Fruit fly (Drosophila melanogaster) whole organism, wandering third instar larva: ENCODE data around the gene CG31199.

Experiments
- Abd-B ChIP-seq: fragments of >200 bp; optimal IDR thresholded peaks from 2 replicates; lab custom pipeline; 2017; ENCODE audit warnings: missing biosample characterization, missing genetic modification characterization
- CrebA ChIP-seq: fragments of 200-800 bp; sonication (Bioruptor generic); optimal IDR thresholded peaks from 2 replicates; lab custom pipeline; 2016; ENCODE audit warnings: missing biosample characterization, mild to moderate bottlenecking, missing genetic modification characterization, borderline replicate concordance
- Dfd ChIP-seq: fragments of >200 bp; optimal IDR thresholded peaks from 2 replicates; lab custom pipeline; 2017; ENCODE audit warnings: missing biosample characterization, missing genetic modification characterization
- Dif ChIP-seq: fragments of 200-275, 200-300 bp; sonication (Bioruptor generic); optimal IDR thresholded peaks from 2 replicates; lab custom pipeline; 2018; ENCODE audit warnings: missing biosample characterization, missing genetic modification characterization; ENCODE audit not compliant: partially characterized antibody
- GATAd ChIP-seq: sonication (Bioruptor generic); optimal IDR thresholded peaks from 2 replicates; lab custom pipeline; 2016; ENCODE audit warnings: missing biosample characterization, missing genetic modification characterization
- Mio ChIP-seq: sonication (Bioruptor generic); optimal IDR thresholded peaks from 2 replicates; lab custom pipeline; 2016; ENCODE audit warnings: missing biosample characterization, missing genetic modification characterization
- h ChIP-seq: fragments of 200-800 bp; sonication (Bioruptor generic); optimal IDR thresholded peaks from 3 replicates; lab custom pipeline; 2016; ENCODE audit warnings: missing biosample characterization, mild to moderate bottlenecking, missing genetic modification characterization
- jim ChIP-seq: fragments of 175-275, 200-325 bp; sonication (Bioruptor generic); optimal IDR thresholded peaks from 2 replicates; lab custom pipeline; 2016; ENCODE audit warnings: missing biosample characterization, mild to moderate bottlenecking, missing genetic modification characterization
- lola ChIP-seq: fragments of >200 bp; optimal IDR thresholded peaks from 2 replicates; lab custom pipeline; 2017; ENCODE audit warnings: missing biosample characterization, missing genetic modification characterization
- pan ChIP-seq: fragments of >200 bp; optimal IDR thresholded peaks from 2 replicates; lab custom pipeline; 2017
- psq ChIP-seq: fragments of 200-800 bp; sonication (Bioruptor generic); optimal IDR thresholded peaks from 3 replicates; lab custom pipeline; 2017; ENCODE audit warnings: missing biosample characterization, mild to moderate bottlenecking, missing genetic modification characterization, moderate library complexity
- usp ChIP-seq: fragments of >200 bp; optimal IDR thresholded peaks from 2 replicates; lab custom pipeline; 2017; ENCODE audit warnings: missing biosample characterization, missing genetic modification characterization

- TF ChIP-seq jim (GFP tag; lab: Kevin White, UChicago), result no peak
- TF ChIP-seq usp (GFP tag; lab: Kevin White, UChicago), result no peak
- TF ChIP-seq Abd-B, result no peak
- TF ChIP-seq GATAd (GFP tag; lab: Kevin White, UChicago), result no peak
- no peak for TF ChIP-seq lola (GFP tag; lab: Kevin White, UChicago)
- no peak for TF ChIP-seq Mio (GFP tag; lab: Kevin White, UChicago)
- TF ChIP-seq Dfd (GFP tag; lab: Kevin White, UChicago), result no peak
- no peak for TF ChIP-seq pan
- TF ChIP-seq CrebA (GFP tag; lab: Kevin White, UChicago), result no peak
- TF ChIP-seq psq, result no peak
- peak; percentile 29 for TF ChIP-seq h (GFP tag; lab: Kevin White, UChicago)
- no peak for TF ChIP-seq Dif
Observed at dm6 chr3R:20788559-20788958, 44.9 kb upstream of the CG31199 start.
